Worm (Caenorhabditis elegans) whole organism, late embryonic: Measurements from ENCODE around the gene spsb-1.
A peak's percentile ranks its signal among the peaks of the same experiment; 100 is the strongest.

ENCODE experiments used
- F13H6.1 ChIP-seq: sonication (generic microtip); optimal IDR thresholded peaks from 2 replicates; lab custom pipeline; 2016; ENCODE audit warnings: missing genetic modification characterization, missing compliant biosample characterization
- K02D7.2 ChIP-seq: sonication (generic microtip); optimal IDR thresholded peaks from 2 replicates; lab custom pipeline; 2017; ENCODE audit warnings: mild to moderate bottlenecking, missing genetic modification characterization, missing compliant biosample characterization
- K09A11.1 ChIP-seq: sonication (generic microtip); optimal IDR thresholded peaks from 2 replicates; lab custom pipeline; 2017; ENCODE audit warnings: antibody characterized with exemption, mild to moderate bottlenecking, missing genetic modification characterization, missing compliant biosample characterization; ENCODE audit not compliant: insufficient read depth
- ama-1 ChIP-seq: fragments of 150-350 bp; optimal IDR thresholded peaks from 2 replicates; lab custom pipeline; 2014
- ceh-14 ChIP-seq: sonication (generic microtip); optimal IDR thresholded peaks from 2 replicates; lab custom pipeline; 2016; ENCODE audit warnings: missing genotype, missing genetic modification characterization, missing compliant biosample characterization
- ceh-18 ChIP-seq: sonication (generic microtip); optimal IDR thresholded peaks from 2 replicates; lab custom pipeline; 2016; ENCODE audit warnings: missing genetic modification characterization, missing compliant biosample characterization
- ceh-19 ChIP-seq: fragments of 200-800 bp; sonication (Bioruptor generic); optimal IDR thresholded peaks from 2 replicates; lab custom pipeline; 2018; ENCODE audit warnings: mild to moderate bottlenecking, missing genetic modification characterization, missing compliant biosample characterization
- ceh-22 ChIP-seq: sonication (generic microtip); optimal IDR thresholded peaks from 2 replicates; lab custom pipeline; 2017; ENCODE audit warnings: missing biosample characterization, missing genetic modification characterization
- ceh-30 ChIP-seq: fragments of 150-350 bp; optimal IDR thresholded peaks from 2 replicates; lab custom pipeline; 2014; ENCODE audit warnings: missing biosample characterization, missing genetic modification characterization
- elt-2 ChIP-seq: sonication (generic microtip); optimal IDR thresholded peaks from 2 replicates; lab custom pipeline; 2016; ENCODE audit warnings: missing genetic modification reagents, missing genetic modification characterization, missing compliant biosample characterization
- ets-4 ChIP-seq: sonication (generic microtip); optimal IDR thresholded peaks from 2 replicates; lab custom pipeline; 2016; ENCODE audit warnings: missing genetic modification characterization, missing compliant biosample characterization
- eyg-1 ChIP-seq: sonication (generic microtip); optimal IDR thresholded peaks from 2 replicates; lab custom pipeline; 2016; ENCODE audit warnings: missing genotype, missing genetic modification characterization, missing compliant biosample characterization
- fax-1 ChIP-seq: sonication (generic microtip); optimal IDR thresholded peaks from 2 replicates; lab custom pipeline; 2016; ENCODE audit warnings: missing genotype, missing genetic modification characterization, missing compliant biosample characterization
- fkh-10 ChIP-seq: fragments of 150-350 bp; optimal IDR thresholded peaks from 2 replicates; lab custom pipeline; 2014; ENCODE audit warnings: missing biosample characterization, missing genetic modification reagents, missing genetic modification characterization
- fkh-6 ChIP-seq: sonication (generic microtip); optimal IDR thresholded peaks from 2 replicates; lab custom pipeline; 2016; ENCODE audit warnings: missing genetic modification characterization, missing compliant biosample characterization
- hlh-8 ChIP-seq: sonication (generic microtip); optimal IDR thresholded peaks from 2 replicates; lab custom pipeline; 2016; ENCODE audit warnings: missing genotype, missing genetic modification characterization, missing compliant biosample characterization
- madf-2 ChIP-seq: sonication (generic microtip); optimal IDR thresholded peaks from 2 replicates; lab custom pipeline; 2017; ENCODE audit warnings: missing genetic modification characterization, missing compliant biosample characterization
- npax-4 ChIP-seq: sonication (generic microtip); optimal IDR thresholded peaks from 2 replicates; lab custom pipeline; 2016; ENCODE audit warnings: missing genetic modification characterization, missing compliant biosample characterization
- pag-3 ChIP-seq: sonication (generic microtip); optimal IDR thresholded peaks from 2 replicates; lab custom pipeline; 2016; ENCODE audit warnings: missing compliant biosample characterization, missing genetic modification characterization, borderline replicate concordance
- pat-9 ChIP-seq: fragments of 200-800 bp; sonication (Bioruptor generic); optimal IDR thresholded peaks from 2 replicates; lab custom pipeline; 2018; ENCODE audit warnings: mild to moderate bottlenecking, missing genetic modification characterization, moderate library complexity, missing compliant biosample characterization
- pax-1 ChIP-seq: fragments of 150-350 bp; optimal IDR thresholded peaks from 2 replicates; lab custom pipeline; 2014; ENCODE audit warnings: missing biosample characterization, missing genetic modification characterization
- pha-2 ChIP-seq: sonication (generic microtip); optimal IDR thresholded peaks from 2 replicates; lab custom pipeline; 2017; ENCODE audit warnings: mild to moderate bottlenecking, missing genetic modification characterization, missing compliant biosample characterization
- pha-4 ChIP-seq: fragments of 150-350 bp; optimal IDR thresholded peaks from 2 replicates; lab custom pipeline; 2018; ENCODE audit warnings: missing biosample characterization, missing genetic modification reagents, missing genetic modification characterization
- pqm-1 ChIP-seq: sonication (generic microtip); optimal IDR thresholded peaks from 2 replicates; lab custom pipeline; 2016; ENCODE audit warnings: missing genetic modification characterization, missing compliant biosample characterization
- pros-1 ChIP-seq: fragments of 150-350 bp; optimal IDR thresholded peaks from 2 replicates; lab custom pipeline; 2014; ENCODE audit warnings: missing biosample characterization, missing genetic modification reagents, missing genetic modification characterization
- ref-2 ChIP-seq: sonication (generic microtip); optimal IDR thresholded peaks from 2 replicates; lab custom pipeline; 2016; ENCODE audit warnings: missing genetic modification characterization, missing compliant biosample characterization
- sdc-2 ChIP-seq: sonication (generic microtip); optimal IDR thresholded peaks from 2 replicates; lab custom pipeline; 2016; ENCODE audit warnings: missing genotype, missing genetic modification characterization, missing compliant biosample characterization
- sox-4 ChIP-seq: sonication (generic microtip); optimal IDR thresholded peaks from 2 replicates; lab custom pipeline; 2017; ENCODE audit warnings: mild to moderate bottlenecking, missing genetic modification characterization, inconsistent platforms, missing compliant biosample characterization
- tbx-2 ChIP-seq: sonication (generic microtip); optimal IDR thresholded peaks from 2 replicates; lab custom pipeline; 2016; ENCODE audit warnings: missing genetic modification characterization, missing compliant biosample characterization
- tbx-7 ChIP-seq: sonication (generic microtip); optimal IDR thresholded peaks from 2 replicates; lab custom pipeline; 2016; ENCODE audit warnings: missing genotype, missing genetic modification characterization, missing compliant biosample characterization
- unc-3 ChIP-seq, 2 experiments: fragments of 200-800 bp in 1 of 2; sonication (Bioruptor generic) in 1 of 2; sonication (generic microtip) in 1 of 2; conservative IDR thresholded peaks in 1 of 2; optimal IDR thresholded peaks in 1 of 2; 2 replicates each; pipeline versions ENCODE4 v1.3.6 to Lab custom; 2016 to 2022; ENCODE audit warnings: missing compliant biosample characterization in 2 of 2, missing genetic modification characterization in 2 of 2, missing genetic modification reagents in 1 of 2
- unc-42 ChIP-seq: sonication (generic microtip); optimal IDR thresholded peaks from 2 replicates; lab custom pipeline; 2016; ENCODE audit warnings: missing genotype, missing genetic modification characterization, missing compliant biosample characterization
- unc-55 ChIP-seq: sonication (generic microtip); optimal IDR thresholded peaks from 2 replicates; lab custom pipeline; 2017; ENCODE audit warnings: missing biosample characterization, missing genetic modification reagents, missing genetic modification characterization
- unc-86 ChIP-seq: sonication (generic microtip); optimal IDR thresholded peaks from 2 replicates; lab custom pipeline; 2016; ENCODE audit warnings: missing genetic modification characterization, missing compliant biosample characterization

The spsb-1 gene

DNA sequence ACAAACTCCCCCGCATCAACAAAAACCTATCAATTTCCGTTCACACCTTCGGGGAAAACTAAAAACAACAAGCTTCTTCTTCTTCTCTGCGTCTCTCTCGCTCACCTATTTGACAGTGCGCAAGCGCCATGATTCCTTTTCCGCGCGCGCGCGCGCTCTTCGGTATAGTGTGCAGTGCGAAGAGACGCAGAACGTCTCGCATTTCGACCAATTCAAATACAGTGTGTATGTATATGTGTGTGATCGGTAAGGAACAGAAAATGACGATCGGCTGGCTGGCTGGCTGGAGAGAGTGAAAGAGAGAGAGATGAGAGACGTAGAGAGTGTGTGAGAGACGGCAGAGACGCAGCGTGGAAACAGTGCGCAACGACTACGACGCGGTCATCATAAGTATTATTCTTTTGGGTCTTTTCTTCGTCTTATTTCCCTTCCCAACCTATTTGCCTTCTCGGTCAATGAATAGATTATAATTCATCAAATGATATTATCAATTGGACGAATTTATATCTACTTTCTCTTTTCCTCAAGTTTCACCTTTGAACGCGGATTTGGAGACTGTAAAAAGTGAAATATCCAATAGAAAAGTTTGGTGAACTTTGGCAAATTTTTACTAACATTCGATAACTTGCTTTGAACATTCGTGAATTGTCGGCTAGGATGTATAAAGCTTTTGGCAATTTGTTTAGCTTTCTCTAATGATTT lies 66.7 kb downstream of the spsb-1 start (continued):
- peak; percentile 66 for TF ChIP-seq ceh-18 (tag; lab: Kevin White, UChicago)
- no peak for TF ChIP-seq pha-4 (tag; lab: Kevin White, UChicago)
- peak; percentile 87 for TF ChIP-seq tbx-2
- TF ChIP-seq sdc-2, result peak; percentile 6
- no peak for TF ChIP-seq ceh-30 (tag; lab: Kevin White, UChicago)
- no peak for TF ChIP-seq unc-3 (GFP tag; conservative IDR thresholded peaks at IDR 0.05; lab: Robert Waterston, UW)
- TF ChIP-seq unc-3 (tag; optimal IDR thresholded peaks at IDR 0.05; lab: Kevin White, UChicago), result no peak
- TF ChIP-seq, all 69 proteins: peak for 25

- peak; percentile 25 for TF ChIP-seq madf-2 (tag; lab: Kevin White, UChicago)
- TF ChIP-seq pag-3 (tag; lab: Kevin White, UChicago), result no peak
- peak; percentile 48 for TF ChIP-seq pha-2 (tag; lab: Kevin White, UChicago)
- TF ChIP-seq ceh-18 (tag; lab: Kevin White, UChicago), result no peak
- TF ChIP-seq ceh-19 (GFP tag; lab: Kevin White, UChicago), result peak; percentile 3
- TF ChIP-seq fkh-6 (tag; lab: Kevin White, UChicago), result no peak
- peak; percentile 26 for TF ChIP-seq ref-2 (tag; lab: Kevin White, UChicago)
- TF ChIP-seq, all 69 proteins: peak for 4
These were observed 68.1 kb downstream of the spsb-1 start for ce11 chrII:15264593-15264992.

DNA sequence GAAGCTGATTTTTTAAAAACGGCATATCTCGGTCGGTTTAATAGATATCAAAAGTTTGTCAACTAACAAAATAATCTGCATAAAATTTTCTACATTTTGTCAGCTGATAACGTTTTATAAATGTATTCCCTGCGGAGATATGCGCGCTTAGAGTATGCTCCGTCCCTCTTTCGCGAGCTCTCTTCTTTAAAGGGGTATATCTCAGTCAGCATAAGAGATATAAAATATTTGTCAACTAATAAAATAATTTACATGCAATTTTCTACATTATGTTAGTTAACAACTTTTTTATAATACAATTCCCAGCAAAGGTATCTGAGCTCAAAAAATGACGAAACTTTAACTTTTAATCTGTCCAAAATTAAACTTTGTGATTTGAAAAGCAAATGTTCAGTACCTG lies 68.9 kb downstream of the spsb-1 start:
- TF ChIP-seq unc-3 (GFP tag; conservative IDR thresholded peaks at IDR 0.05; lab: Robert Waterston, UW) (no peak), unc-3 (tag; optimal IDR thresholded peaks at IDR 0.05; lab: Kevin White, UChicago) (no peak), tbx-7 (tag; lab: Kevin White, UChicago) (no peak), eyg-1 (tag; lab: Kevin White, UChicago) (no peak), ceh-14 (tag; lab: Kevin White, UChicago) (no peak), ceh-18 (tag; lab: Kevin White, UChicago) (no peak), ama-1 (lab: Kevin White, UChicago) (no peak), pax-1 (no peak), pqm-1 (tag; lab: Kevin White, UChicago) (no peak), ets-4 (tag; lab: Kevin White, UChicago) (no peak), pat-9 (tag; lab: Kevin White, UChicago) (no peak), unc-55 (GFP tag; lab: Kevin White, UChicago) (no peak), K09A11.1 (tag; lab: Kevin White, UChicago) (no peak), F13H6.1 (tag; lab: Kevin White, UChicago) (no peak), K02D7.2 (tag; lab: Kevin White, UChicago) (no peak)

DNA sequence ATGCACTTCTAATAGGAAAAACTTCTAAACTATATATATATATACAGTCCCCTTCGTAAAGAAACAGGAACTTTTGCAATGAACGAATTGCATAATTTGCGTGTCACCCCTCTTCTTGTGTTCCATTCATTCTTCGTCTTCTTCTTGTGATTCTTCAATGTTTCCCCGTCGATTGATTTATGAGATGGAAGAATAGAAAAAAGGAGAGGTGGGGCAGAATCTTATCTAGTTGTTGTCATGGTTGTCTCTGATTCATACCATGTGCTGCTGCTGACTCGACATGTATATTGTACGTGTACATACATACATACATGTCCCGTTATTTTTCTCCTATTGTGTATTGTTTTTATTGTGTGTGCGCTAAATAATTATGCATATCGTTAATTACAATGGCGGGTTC lies 69.4 kb downstream of the spsb-1 start:
- TF ChIP-seq unc-3 (GFP tag; conservative IDR thresholded peaks at IDR 0.05; lab: Robert Waterston, UW), result no peak
- no peak for TF ChIP-seq unc-3 (tag; optimal IDR thresholded peaks at IDR 0.05; lab: Kevin White, UChicago)
- no peak for TF ChIP-seq fkh-6 (tag; lab: Kevin White, UChicago)
- TF ChIP-seq ceh-22 (tag; lab: Kevin White, UChicago), result no peak
- no peak for TF ChIP-seq ref-2 (tag; lab: Kevin White, UChicago)
- TF ChIP-seq sox-4 (tag; lab: Kevin White, UChicago), result no peak
- TF ChIP-seq pros-1 (tag; lab: Kevin White, UChicago), result no peak

DNA sequence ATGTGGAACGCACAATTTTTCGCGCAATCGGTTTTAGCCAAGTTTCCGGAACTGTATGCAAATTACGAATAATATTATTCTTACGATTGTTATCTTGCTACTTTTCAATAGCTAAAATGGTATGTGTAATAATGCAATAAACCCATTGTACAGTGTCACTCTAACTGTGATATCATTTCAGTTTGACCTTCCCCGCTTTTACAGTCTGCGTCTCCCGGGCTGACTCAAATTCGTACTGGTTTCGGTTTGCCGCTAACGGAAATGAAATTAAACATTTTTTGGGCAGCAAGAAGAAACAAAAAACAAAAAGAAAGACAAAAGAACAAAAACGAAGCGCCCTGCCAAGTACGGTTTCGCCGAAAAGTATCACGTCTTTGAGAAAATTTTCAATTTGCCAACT lies 70.0 kb downstream of the spsb-1 start:
- no peak for TF ChIP-seq fax-1 (tag; lab: Kevin White, UChicago)
- no peak for TF ChIP-seq ceh-30 (tag; lab: Kevin White, UChicago)
- no peak for TF ChIP-seq unc-86 (tag; lab: Kevin White, UChicago)
- TF ChIP-seq ceh-14 (tag; lab: Kevin White, UChicago), result no peak
- TF ChIP-seq hlh-8 (tag; lab: Kevin White, UChicago), result no peak
- no peak for TF ChIP-seq npax-4 (tag; lab: Kevin White, UChicago)
- no peak for TF ChIP-seq unc-42 (tag; lab: Kevin White, UChicago)
- TF ChIP-seq elt-2 (tag; lab: Kevin White, UChicago), result no peak
- no peak for TF ChIP-seq fkh-10 (GFP tag; lab: Kevin White, UChicago)
